Worm (Caenorhabditis elegans) whole organism, L1 larva: ENCODE data around the gene F15E6.5.

Source experiments
- C16A3.4 ChIP-seq: fragments of 150-350 bp; optimal IDR thresholded peaks from 2 replicates; lab custom pipeline; 2014; ENCODE audit warnings: missing biosample characterization, missing genetic modification characterization
- alr-1 ChIP-seq: fragments of 200-800 bp; sonication (Bioruptor generic); optimal IDR thresholded peaks from 2 replicates; lab custom pipeline; 2018; ENCODE audit warnings: borderline replicate concordance, mild to moderate bottlenecking, missing genetic modification characterization, missing compliant biosample characterization
- aly-2 ChIP-seq: fragments of 150-350 bp; optimal IDR thresholded peaks from 2 replicates; lab custom pipeline; 2014; ENCODE audit warnings: missing biosample characterization, missing genetic modification characterization
- blmp-1 ChIP-seq: fragments of 150-350 bp; optimal IDR thresholded peaks from 2 replicates; lab custom pipeline; 2014; ENCODE audit warnings: missing biosample characterization, missing genetic modification characterization
- ceh-82 ChIP-seq, 3 experiments: fragments of 150-350 bp in 1 of 3; sonication (generic microtip) in 2 of 3; optimal IDR thresholded peaks; 2 replicates each; lab custom pipeline; 2014 to 2017; ENCODE audit warnings: missing biosample characterization in 3 of 3, missing genetic modification characterization in 3 of 3
- dpl-1 ChIP-seq, 3 experiments: fragments of 150-350 bp in 2 of 3; sonication (generic microtip) in 1 of 3; optimal IDR thresholded peaks; 2 replicates each; lab custom pipeline; 2014 to 2017; ENCODE audit warnings: missing biosample characterization in 3 of 3, missing genetic modification characterization in 3 of 3, missing genetic modification reagents in 3 of 3
- dsc-1 ChIP-seq: sonication (generic microtip); optimal IDR thresholded peaks from 2 replicates; lab custom pipeline; 2016; ENCODE audit warnings: mild to moderate bottlenecking, missing genetic modification characterization, missing compliant biosample characterization
- efl-1 ChIP-seq, 4 experiments: fragments of 150-350 bp; optimal IDR thresholded peaks in 3 of 4; peaks in 1 of 4; 1 replicate in 1 of 4; 2 replicates in 3 of 4; lab custom pipeline; 2014; ENCODE audit warnings: missing biosample characterization in 2 of 4, missing genetic modification characterization in 2 of 4, missing genetic modification reagents in 2 of 4
- egl-27 ChIP-seq, 2 experiments: fragments of 150-350 bp in 1 of 2; sonication (generic microtip); optimal IDR thresholded peaks; 3 replicates each; lab custom pipeline; 2017 to 2018; ENCODE audit warnings: missing biosample characterization in 2 of 2, missing genetic modification characterization in 2 of 2, missing genetic modification reagents in 2 of 2
- elt-2 ChIP-seq: sonication (generic microtip); optimal IDR thresholded peaks from 2 replicates; lab custom pipeline; 2016; ENCODE audit warnings: missing genetic modification characterization, mild to moderate bottlenecking, inconsistent platforms, missing compliant biosample characterization, missing genetic modification reagents
- elt-3 ChIP-seq, 6 experiments: fragments of 150-350 bp in 1 of 6; sonication (generic microtip); optimal IDR thresholded peaks; 2 replicates each; lab custom pipeline; 2017 to 2018; ENCODE audit warnings: missing biosample characterization in 6 of 6, missing genetic modification characterization in 6 of 6, inconsistent platforms in 1 of 6
- fkh-10 ChIP-seq: sonication (generic microtip); optimal IDR thresholded peaks from 2 replicates; lab custom pipeline; 2017; ENCODE audit warnings: missing biosample characterization, missing genetic modification reagents, missing genetic modification characterization
- fkh-8 ChIP-seq: sonication (generic microtip); optimal IDR thresholded peaks from 2 replicates; lab custom pipeline; 2016; ENCODE audit warnings: mild to moderate bottlenecking, missing genetic modification characterization, missing compliant biosample characterization
- fos-1 ChIP-seq: fragments of 150-350 bp; optimal IDR thresholded peaks from 2 replicates; lab custom pipeline; 2014; ENCODE audit warnings: missing biosample characterization, missing genetic modification characterization
- hlh-17 ChIP-seq: fragments of 200-800 bp; sonication (Bioruptor generic); optimal IDR thresholded peaks from 2 replicates; lab custom pipeline; 2018; ENCODE audit warnings: missing genetic modification characterization, mild to moderate bottlenecking, missing compliant biosample characterization, moderate library complexity, borderline replicate concordance
- hlh-4 ChIP-seq: sonication (generic microtip); optimal IDR thresholded peaks from 2 replicates; lab custom pipeline; 2016; ENCODE audit warnings: mild to moderate bottlenecking, missing genetic modification characterization, missing compliant biosample characterization
- isw-1 ChIP-seq: fragments of 200-800 bp; sonication (Bioruptor generic); IDR thresholded peaks from 2 replicates; pipeline ENCODE4 v1.3.6; 2022; ENCODE audit warnings: missing genetic modification characterization, missing compliant biosample characterization
- jun-1 ChIP-seq: fragments of 150-350 bp; optimal IDR thresholded peaks from 2 replicates; lab custom pipeline; 2014; ENCODE audit warnings: missing biosample characterization, missing genetic modification reagents, missing genetic modification characterization
- lin-13 ChIP-seq: fragments of 150-350 bp; optimal IDR thresholded peaks from 2 replicates; lab custom pipeline; 2014; ENCODE audit warnings: missing biosample characterization, missing genetic modification reagents, missing genetic modification characterization
- lin-15B ChIP-seq: fragments of 150-350 bp; sonication (generic microtip); optimal IDR thresholded peaks from 3 replicates; lab custom pipeline; 2014; ENCODE audit warnings: missing biosample characterization, missing genetic modification characterization
- lin-35 ChIP-seq, 2 experiments: fragments of 150-350 bp; optimal IDR thresholded peaks; 2 replicates each; lab custom pipeline; 2014; ENCODE audit warnings: missing biosample characterization in 2 of 2, missing genetic modification characterization in 2 of 2, missing genetic modification reagents in 2 of 2
- lsy-2 ChIP-seq, 2 experiments: fragments of 150-350 bp; optimal IDR thresholded peaks; 2 replicates each; lab custom pipeline; 2014; ENCODE audit warnings: missing biosample characterization in 2 of 2, missing genetic modification characterization in 2 of 2
- mab-9 ChIP-seq: fragments of 200-800 bp; sonication (Bioruptor generic); IDR thresholded peaks from 2 replicates; pipeline ENCODE4 v1.3.6; 2022; ENCODE audit warnings: missing genetic modification reagents, missing genetic modification characterization, missing compliant biosample characterization
- mdl-1 ChIP-seq, 2 experiments: fragments of 150-350 bp; optimal IDR thresholded peaks; 2 replicates each; lab custom pipeline; 2014 to 2017; ENCODE audit warnings: missing biosample characterization in 2 of 2, missing genetic modification characterization in 2 of 2, inconsistent platforms in 1 of 2
- nhr-12 ChIP-seq: sonication (generic microtip); optimal IDR thresholded peaks from 2 replicates; lab custom pipeline; 2017; ENCODE audit warnings: missing biosample characterization, missing genetic modification characterization
- nhr-20 ChIP-seq: sonication (generic microtip); optimal IDR thresholded peaks from 2 replicates; lab custom pipeline; 2016; ENCODE audit warnings: mild to moderate bottlenecking, missing genetic modification characterization, missing compliant biosample characterization
- nhr-28 ChIP-seq: fragments of 150-350 bp; optimal IDR thresholded peaks from 2 replicates; lab custom pipeline; 2014; ENCODE audit warnings: missing biosample characterization, missing genetic modification characterization
- pag-3 ChIP-seq: sonication (generic microtip); optimal IDR thresholded peaks from 2 replicates; lab custom pipeline; 2017; ENCODE audit warnings: missing genetic modification characterization, mild to moderate bottlenecking, missing compliant biosample characterization, antibody characterized with exemption, borderline replicate concordance; ENCODE audit not compliant: insufficient read depth
- pqm-1 ChIP-seq: sonication (generic microtip); optimal IDR thresholded peaks from 3 replicates; lab custom pipeline; 2017; ENCODE audit warnings: missing biosample characterization, missing genetic modification characterization
- skn-1 ChIP-seq: fragments of 150-350 bp; optimal IDR thresholded peaks from 2 replicates; lab custom pipeline; 2014; ENCODE audit warnings: missing biosample characterization, missing genetic modification characterization
- sox-4 ChIP-seq: sonication (generic microtip); optimal IDR thresholded peaks from 2 replicates; lab custom pipeline; 2016; ENCODE audit warnings: missing genetic modification characterization, missing compliant biosample characterization
- sptf-1 ChIP-seq: fragments of 150-350 bp; optimal IDR thresholded peaks from 2 replicates; lab custom pipeline; 2014; ENCODE audit warnings: missing biosample characterization, missing genetic modification characterization
- sup-37 ChIP-seq: fragments of 200-800 bp; sonication (Bioruptor generic); optimal IDR thresholded peaks from 2 replicates; lab custom pipeline; 2018; ENCODE audit warnings: mild to moderate bottlenecking, missing genetic modification characterization, missing compliant biosample characterization
- swsn-7 ChIP-seq: sonication (generic microtip); optimal IDR thresholded peaks from 2 replicates; lab custom pipeline; 2016; ENCODE audit warnings: missing genetic modification characterization, missing compliant biosample characterization
- unc-86 ChIP-seq: sonication (generic microtip); optimal IDR thresholded peaks from 2 replicates; lab custom pipeline; 2016; ENCODE audit warnings: missing genetic modification characterization, missing compliant biosample characterization
- zag-1 ChIP-seq: fragments of 150-350 bp; optimal IDR thresholded peaks from 2 replicates; lab custom pipeline; 2014; ENCODE audit warnings: missing biosample characterization, missing genetic modification characterization
- ztf-11 ChIP-seq, 2 experiments: sonication (generic microtip); optimal IDR thresholded peaks; 2 replicates each; lab custom pipeline; 2016 to 2017; ENCODE audit warnings: missing genetic modification characterization in 2 of 2, missing biosample characterization in 1 of 2, missing compliant biosample characterization in 1 of 2

The F15E6.5 gene

DNA sequence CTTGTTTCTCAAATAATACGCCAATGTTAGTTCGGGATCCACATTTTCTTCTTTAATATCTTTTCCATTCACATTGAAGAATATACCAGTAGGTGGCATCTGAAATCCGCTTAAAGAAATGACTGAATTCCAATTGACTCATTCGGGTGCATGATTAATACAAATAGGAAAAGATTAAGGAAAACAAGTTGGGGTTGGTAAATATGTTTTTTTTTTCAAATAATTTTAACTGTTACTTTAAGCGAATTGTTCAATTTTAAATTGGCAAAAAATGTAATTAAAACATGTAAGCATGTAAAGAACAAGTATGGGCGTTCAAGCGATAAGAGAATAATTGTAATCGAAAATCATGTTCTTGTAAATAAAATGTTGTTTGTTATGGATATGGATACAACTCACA, 5.3 kb upstream of the F15E6.5 start, which contains the start of gene F15E6.6:
TSS of gene F15E6.6 (minus strand) at position 101 of the 400 bp plus-strand sequence.
- TF ChIP-seq aly-2 (tag; lab: Kevin White, UChicago) (no peak), lin-15B (no peak), alr-1 (tag; lab: Kevin White, UChicago) (no peak), ceh-82 (tag; optimal IDR thresholded peaks at IDR 0.05; lab: Kevin White, UChicago) (no peak), sox-4 (tag; lab: Kevin White, UChicago) (no peak)

DNA sequence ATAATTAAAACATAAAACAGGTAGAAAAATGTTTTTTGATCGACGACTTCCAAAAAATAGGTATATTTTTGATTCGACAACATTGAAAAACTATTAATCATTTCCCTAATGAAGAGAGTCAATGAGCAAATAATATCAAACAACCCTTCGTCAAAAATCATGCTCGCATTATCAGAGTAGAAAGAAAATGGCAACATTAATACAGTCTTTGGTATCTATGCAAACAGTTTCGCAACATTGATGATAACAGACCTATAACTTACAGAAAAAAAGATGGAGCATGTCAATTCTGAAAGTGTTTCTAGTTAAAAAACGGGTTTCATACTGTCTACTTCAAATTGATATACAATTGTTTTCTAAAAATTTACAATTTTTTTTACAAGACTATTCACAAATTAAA, 4.4 kb upstream of the F15E6.5 start:
- TF ChIP-seq mdl-1 (tag; optimal IDR thresholded peaks at IDR 0.05; lab: Kevin White, UChicago) (no peak), isw-1 (GFP tag; lab: Robert Waterston, UW) (no peak), sup-37 (no peak), elt-3 (tag; optimal IDR thresholded peaks at IDR 0.05; lab: Kevin White, UChicago) (no peak), egl-27 (tag; optimal IDR thresholded peaks at IDR 0.05; lab: Kevin White, UChicago) (no peak), elt-2 (tag; lab: Kevin White, UChicago) (peak; percentile 29), nhr-12 (no peak), nhr-28 (tag; lab: Kevin White, UChicago) (no peak), skn-1 (tag; lab: Kevin White, UChicago) (no peak), lin-13 (no peak), hlh-17 (GFP tag; lab: Kevin White, UChicago) (no peak), fkh-10 (GFP tag; lab: Kevin White, UChicago) (no peak), nhr-20 (tag; lab: Kevin White, UChicago) (no peak), sptf-1 (tag; lab: Kevin White, UChicago) (no peak), fos-1 (tag; lab: Kevin White, UChicago) (no peak), efl-1 (optimal IDR thresholded peaks at IDR 0.05; lab: Kevin White, UChicago) (no peak), efl-1 (GFP tag; optimal IDR thresholded peaks at IDR 0.05 in 1 of 2; lab: Kevin White, UChicago) (peak in 1 of 2 experiments; percentile 0)

DNA sequence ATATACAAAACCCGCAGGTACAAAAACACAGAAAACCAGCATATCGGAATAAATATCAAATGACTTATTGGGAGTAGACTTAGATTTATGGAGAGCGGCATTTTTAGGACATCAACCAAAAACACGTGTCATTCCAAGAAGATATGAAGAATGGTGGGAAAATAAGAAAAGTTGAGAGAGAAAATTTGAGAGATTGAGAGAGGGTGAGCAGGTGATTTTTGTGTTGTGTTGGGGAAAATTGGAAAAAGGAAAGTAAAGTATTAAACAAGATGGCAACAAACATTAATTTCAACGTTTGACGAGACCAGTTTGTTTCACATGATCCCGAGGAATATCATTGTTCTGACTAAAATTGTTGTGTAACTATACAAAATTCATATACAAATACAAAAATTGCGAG, 1.0 kb upstream of the F15E6.5 start, which contains the start of gene srv-4:
TSS of gene srv-4 (minus strand) at position 101 of the 400 bp plus-strand sequence.
- peak in 1 of 2 experiments; percentile 20 for TF ChIP-seq lin-35 (GFP tag; optimal IDR thresholded peaks at IDR 0.05; lab: Kevin White, UChicago)
- no peak for TF ChIP-seq pag-3
- no peak for TF ChIP-seq ztf-11 (tag; optimal IDR thresholded peaks at IDR 0.05; lab: Kevin White, UChicago)
- peak; percentile 46 for TF ChIP-seq hlh-4
- peak; percentile 13 for TF ChIP-seq fkh-8 (tag; lab: Kevin White, UChicago)

DNA sequence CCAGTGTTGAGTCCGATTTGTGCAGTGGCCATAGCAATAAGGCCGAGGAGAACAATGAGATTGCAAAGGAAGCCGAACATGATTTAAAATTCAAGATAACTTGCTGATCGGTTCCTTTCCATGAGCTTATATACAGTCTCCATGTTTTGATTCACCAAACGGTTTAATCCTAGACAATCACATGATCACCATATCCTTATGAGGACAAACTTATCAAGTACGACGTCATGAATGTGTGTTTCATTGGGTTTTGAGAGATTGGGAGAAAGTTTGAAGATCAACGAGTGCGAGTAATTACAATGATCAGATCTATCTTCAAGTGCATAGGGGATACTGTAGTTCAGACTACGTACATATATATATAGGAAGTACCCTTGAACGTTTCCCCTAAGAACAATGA, 1.1 kb downstream of the F15E6.5 start, which contains the start of gene dct-7:
TSS of gene dct-7 (minus strand) at position 101 of the 400 bp plus-strand sequence.
- TF ChIP-seq blmp-1: peak; percentile 60
- TF ChIP-seq nhr-28 (tag; lab: Kevin White, UChicago): no peak
- TF ChIP-seq dpl-1 (GFP tag; optimal IDR thresholded peaks at IDR 0.05; lab: Kevin White, UChicago): no peak
- TF ChIP-seq sox-4 (tag; lab: Kevin White, UChicago): no peak
- TF ChIP-seq C16A3.4: no peak
- TF ChIP-seq swsn-7: no peak
- TF ChIP-seq efl-1 (optimal IDR thresholded peaks at IDR 0.05; lab: Kevin White, UChicago): no peak
- peak in 1 of 2 experiments; percentile 41 for TF ChIP-seq efl-1 (GFP tag; optimal IDR thresholded peaks at IDR 0.05 in 1 of 2; lab: Kevin White, UChicago)
- TF ChIP-seq dsc-1 (tag; lab: Kevin White, UChicago): no peak
- TF ChIP-seq nhr-20 (tag; lab: Kevin White, UChicago): no peak
- no peak for TF ChIP-seq ztf-11 (tag; optimal IDR thresholded peaks at IDR 0.05; lab: Kevin White, UChicago)
- TF ChIP-seq zag-1 (tag; lab: Kevin White, UChicago): no peak
- TF ChIP-seq jun-1 (tag; lab: Kevin White, UChicago): no peak
- no peak for TF ChIP-seq unc-86 (tag; lab: Kevin White, UChicago)
- TF ChIP-seq lsy-2 (tag; optimal IDR thresholded peaks at IDR 0.05; lab: Kevin White, UChicago): no peak
- TF ChIP-seq mab-9 (GFP tag; lab: Robert Waterston, UW): no peak
- TF ChIP-seq pqm-1: no peak
- no peak for TF ChIP-seq hlh-17 (GFP tag; lab: Kevin White, UChicago)
- TF ChIP-seq, all 84 proteins: peak for 2
